Fruit fly (Drosophila melanogaster): Measurements from ENCODE around the gene mdy.

dm6 chr2L:16859566-16859965 is 43.1 kb downstream of the mdy start:
- TF ChIP-seq CG30431 (GFP tag; optimal IDR thresholded peaks at IDR 0.05) (no peak), ken (GFP tag; IDR thresholded peaks at IDR 0.05) (no peak), CG18011 (GFP tag; optimal IDR thresholded peaks at IDR 0.05) (no peak), CG17328 (GFP tag; IDR thresholded peaks at IDR 0.05) (no peak), CG13123 (GFP tag; optimal IDR thresholded peaks at IDR 0.05) (no peak), CG7357 (GFP tag; IDR thresholded peaks at IDR 0.05) (no peak), CG9437 (GFP tag; optimal IDR thresholded peaks at IDR 0.05) (no peak), Dip3 (GFP tag; optimal IDR thresholded peaks at IDR 0.05) (no peak), CG12391 (tag; optimal IDR thresholded peaks at IDR 0.05) (peak; percentile 37), unpg (GFP tag; optimal IDR thresholded peaks at IDR 0.05) (peak; percentile 44), Gug (GFP tag; IDR thresholded peaks at IDR 0.05) (no peak)
